Fruit fly (Drosophila melanogaster) whole organism, embryonic: Measurements from ENCODE around the gene CG5087.

Experiments used
- BEAF-32 ChIP-seq: fragments of 200-800 bp; sonication (Bioruptor generic); optimal IDR thresholded peaks from 3 replicates; lab custom pipeline; 2017; ENCODE audit warnings: missing biosample characterization, missing genetic modification characterization, mild to moderate bottlenecking, moderate library complexity, missing genetic modification reagents
- Bgb ChIP-seq: fragments of 200-800 bp; sonication (Bioruptor generic); IDR thresholded peaks from 2 replicates; pipeline ENCODE4 v1.3.6; 2022; ENCODE audit warnings: missing biosample characterization, missing genetic modification characterization; ENCODE audit not compliant: partially characterized antibody
- Blimp-1 ChIP-seq: fragments of 200-800 bp; sonication (Bioruptor generic); optimal IDR thresholded peaks from 3 replicates; lab custom pipeline; 2018; ENCODE audit warnings: missing biosample characterization, missing genetic modification characterization, mild to moderate bottlenecking, moderate library complexity, missing genetic modification reagents
- CG10267 ChIP-seq: fragments of 200-800 bp; sonication (Bioruptor generic); optimal IDR thresholded peaks from 2 replicates; lab custom pipeline; 2018; ENCODE audit warnings: missing biosample characterization, mild to moderate bottlenecking, missing genetic modification characterization, moderate library complexity
- CG10366 ChIP-seq: fragments of 200-800 bp; sonication (Bioruptor generic); IDR thresholded peaks from 2 replicates; pipeline ENCODE4 v1.3.6; 2022; ENCODE audit warnings: missing biosample characterization, missing genetic modification characterization
- CG12104 ChIP-seq: fragments of 200-800 bp; sonication (Bioruptor generic); optimal IDR thresholded peaks from 3 replicates; lab custom pipeline; 2016; ENCODE audit warnings: missing biosample characterization, missing genetic modification characterization
- CG13775 ChIP-seq: fragments of 200-800 bp; sonication (Bioruptor generic); optimal IDR thresholded peaks from 3 replicates; lab custom pipeline; 2017; ENCODE audit warnings: missing biosample characterization, mild to moderate bottlenecking, missing genetic modification characterization
- CG14710 ChIP-seq: fragments of 200-800 bp; sonication (Bioruptor generic); optimal IDR thresholded peaks from 3 replicates; lab custom pipeline; 2019; ENCODE audit warnings: missing biosample characterization, mild to moderate bottlenecking, missing genetic modification characterization, moderate library complexity
- CG14860 ChIP-seq: fragments of 200-800 bp; sonication (Bioruptor generic); IDR thresholded peaks from 3 replicates; pipeline ENCODE4 v1.3.6; 2022; ENCODE audit warnings: missing biosample characterization, missing genetic modification characterization; ENCODE audit not compliant: partially characterized antibody
- CG1647 ChIP-seq: fragments of 200-800 bp; sonication (Bioruptor generic); optimal IDR thresholded peaks from 3 replicates; lab custom pipeline; 2016; ENCODE audit warnings: missing biosample characterization, missing genetic modification characterization
- CG16813 ChIP-seq: fragments of 200-800 bp; sonication (Bioruptor generic); IDR thresholded peaks from 3 replicates; pipeline ENCODE4 v1.3.6; 2022; ENCODE audit warnings: missing biosample characterization, missing genetic modification characterization; ENCODE audit not compliant: partially characterized antibody
- CG16815 ChIP-seq: fragments of 200-800 bp; sonication (Bioruptor generic); optimal IDR thresholded peaks from 3 replicates; lab custom pipeline; 2017; ENCODE audit warnings: missing biosample characterization, mild to moderate bottlenecking, missing genetic modification characterization
- CG17361 ChIP-seq: fragments of 200-800 bp; sonication (Bioruptor generic); IDR thresholded peaks from 3 replicates; pipeline ENCODE4 v1.3.6; 2022; ENCODE audit warnings: missing biosample characterization, missing genetic modification characterization
- CG18476 ChIP-seq: fragments of 200-800 bp; sonication (Bioruptor generic); optimal IDR thresholded peaks from 2 replicates; lab custom pipeline; 2016; ENCODE audit warnings: missing biosample characterization, mild to moderate bottlenecking, missing genetic modification characterization
- CG2712 ChIP-seq: fragments of 200-800 bp; optimal IDR thresholded peaks from 3 replicates; lab custom pipeline; 2019; ENCODE audit warnings: missing biosample characterization, mild to moderate bottlenecking, missing genetic modification characterization, moderate library complexity
- CG33557 ChIP-seq: fragments of 200-800 bp; sonication (Bioruptor generic); optimal IDR thresholded peaks from 2 replicates; lab custom pipeline; 2019; ENCODE audit warnings: missing biosample characterization, mild to moderate bottlenecking, missing genetic modification characterization, moderate library complexity
- CG34224 ChIP-seq: fragments of 200-800 bp; sonication (Bioruptor generic); IDR thresholded peaks from 3 replicates; pipeline ENCODE4 v1.3.6; 2022; ENCODE audit warnings: missing biosample characterization, missing genetic modification characterization; ENCODE audit not compliant: partially characterized antibody
- CG3847 ChIP-seq: fragments of 200-800 bp; sonication (Bioruptor generic); IDR thresholded peaks from 2 replicates; pipeline ENCODE4 v1.3.6; 2022; ENCODE audit warnings: missing biosample characterization, missing genetic modification characterization
- CG6791 ChIP-seq: fragments of 200-800 bp; sonication (Bioruptor generic); IDR thresholded peaks from 3 replicates; pipeline ENCODE4 v1.3.6; 2022; ENCODE audit warnings: missing biosample characterization, missing genetic modification characterization; ENCODE audit not compliant: partially characterized antibody
- CG8924 ChIP-seq: fragments of 200-800 bp; optimal IDR thresholded peaks from 3 replicates; lab custom pipeline; 2019; ENCODE audit warnings: missing biosample characterization, mild to moderate bottlenecking, missing genetic modification characterization, moderate library complexity
- CG9932 ChIP-seq: fragments of 200-800 bp; sonication (Bioruptor generic); IDR thresholded peaks from 2 replicates; pipeline ENCODE4 v1.3.6; 2022; ENCODE audit warnings: missing biosample characterization, missing genetic modification characterization
- D ChIP-seq, 2 experiments: fragments of 200-800 bp in 1 of 2; fragments of >200 bp in 1 of 2; sonication (Bioruptor generic) in 1 of 2; optimal IDR thresholded peaks; 2 replicates in 1 of 2; 3 replicates in 1 of 2; lab custom pipeline; 2017; ENCODE audit warnings: mild to moderate bottlenecking in 1 of 2, missing biosample characterization in 1 of 2, missing genetic modification characterization in 1 of 2, missing genetic modification reagents in 1 of 2
- Dbx ChIP-seq: fragments of 200-800 bp; sonication (Bioruptor generic); IDR thresholded peaks from 3 replicates; pipeline ENCODE4 v1.3.6; 2022; ENCODE audit warnings: missing biosample characterization, missing genetic modification characterization
- Dek ChIP-seq: fragments of 200-800 bp; sonication (Bioruptor generic); optimal IDR thresholded peaks from 3 replicates; lab custom pipeline; 2019; ENCODE audit warnings: missing biosample characterization, mild to moderate bottlenecking, missing genetic modification characterization, moderate library complexity
- Dp ChIP-seq: fragments of 200-800 bp; sonication (Bioruptor generic); optimal IDR thresholded peaks from 2 replicates; lab custom pipeline; 2018; ENCODE audit warnings: missing biosample characterization, mild to moderate bottlenecking, missing genetic modification characterization, moderate library complexity
- Fer2 ChIP-seq: fragments of 200-800 bp; sonication (Bioruptor generic); optimal IDR thresholded peaks from 2 replicates; lab custom pipeline; 2018; ENCODE audit warnings: missing biosample characterization, mild to moderate bottlenecking, missing genetic modification characterization, moderate library complexity
- Mes4 ChIP-seq: fragments of 200-800 bp; sonication (Bioruptor generic); optimal IDR thresholded peaks from 2 replicates; lab custom pipeline; 2016; ENCODE audit warnings: missing biosample characterization, missing genetic modification characterization
- Nf-YC ChIP-seq: fragments of 200-800 bp; optimal IDR thresholded peaks from 3 replicates; lab custom pipeline; 2019; ENCODE audit warnings: missing biosample characterization, mild to moderate bottlenecking, missing genetic modification characterization, moderate library complexity
- Optix ChIP-seq: fragments of 200-800 bp; sonication (Bioruptor generic); IDR thresholded peaks from 3 replicates; pipeline ENCODE4 v1.3.6; 2022; ENCODE audit warnings: missing biosample characterization, missing genetic modification characterization
- Spps ChIP-seq: fragments of 200-800 bp; sonication (Bioruptor generic); optimal IDR thresholded peaks from 2 replicates; lab custom pipeline; 2018; ENCODE audit warnings: missing biosample characterization, mild to moderate bottlenecking, missing genetic modification characterization
- Ssrp ChIP-seq: fragments of 200-800 bp; sonication (Bioruptor generic); optimal IDR thresholded peaks from 2 replicates; lab custom pipeline; 2018; ENCODE audit warnings: missing biosample characterization, mild to moderate bottlenecking, missing genetic modification characterization, moderate library complexity
- az2 ChIP-seq: fragments of 200-800 bp; sonication (Bioruptor generic); optimal IDR thresholded peaks from 3 replicates; lab custom pipeline; 2016; ENCODE audit warnings: missing biosample characterization, missing genetic modification characterization
- btn ChIP-seq: fragments of 200-800 bp; sonication (Bioruptor generic); optimal IDR thresholded peaks from 2 replicates; lab custom pipeline; 2016; ENCODE audit warnings: missing biosample characterization, missing genetic modification characterization
- disco-r ChIP-seq: fragments of 200-800 bp; sonication (Bioruptor generic); optimal IDR thresholded peaks from 2 replicates; lab custom pipeline; 2016; ENCODE audit warnings: missing biosample characterization, missing genetic modification characterization
- dmrt11E ChIP-seq: fragments of 200-800 bp; sonication (Bioruptor generic); optimal IDR thresholded peaks from 3 replicates; lab custom pipeline; 2018; ENCODE audit warnings: missing biosample characterization, mild to moderate bottlenecking, missing genetic modification characterization, moderate library complexity
- esg ChIP-seq: fragments of 200-800 bp; sonication (Bioruptor generic); conservative IDR thresholded peaks from 2 replicates; pipeline ENCODE4 v1.3.6; 2022; ENCODE audit warnings: missing biosample characterization, missing genetic modification characterization
- eyg ChIP-seq: fragments of 200-800 bp; sonication (Bioruptor generic); optimal IDR thresholded peaks from 3 replicates; lab custom pipeline; 2016; ENCODE audit warnings: missing biosample characterization, missing genetic modification characterization
- inv ChIP-seq: fragments of 200-800 bp; sonication (Bioruptor generic); IDR thresholded peaks from 2 replicates; pipeline ENCODE4 v1.3.6; 2022; ENCODE audit warnings: missing biosample characterization, missing genetic modification characterization; ENCODE audit not compliant: partially characterized antibody
- mld ChIP-seq: fragments of 200-800 bp; sonication (Bioruptor generic); IDR thresholded peaks from 3 replicates; pipeline ENCODE4 v1.3.6; 2022; ENCODE audit warnings: missing biosample characterization, missing genetic modification characterization; ENCODE audit not compliant: partially characterized antibody
- nerfin-1 ChIP-seq: fragments of 200-800 bp; sonication (Bioruptor generic); optimal IDR thresholded peaks from 3 replicates; lab custom pipeline; 2019; ENCODE audit warnings: missing biosample characterization, mild to moderate bottlenecking, missing genetic modification characterization, moderate library complexity
- psq ChIP-seq: fragments of 200-800 bp; sonication (Bioruptor generic); optimal IDR thresholded peaks from 2 replicates; lab custom pipeline; 2017; ENCODE audit warnings: missing biosample characterization, missing genetic modification characterization
- pum ChIP-seq: fragments of 200-800 bp; sonication (Bioruptor generic); optimal IDR thresholded peaks from 2 replicates; lab custom pipeline; 2016; ENCODE audit warnings: missing biosample characterization, missing genetic modification characterization
- scrt ChIP-seq: fragments of 200-800 bp; sonication (Bioruptor generic); optimal IDR thresholded peaks from 2 replicates; lab custom pipeline; 2018; ENCODE audit warnings: missing biosample characterization, mild to moderate bottlenecking, missing genetic modification characterization, moderate library complexity
- slp2 ChIP-seq: fragments of 200-800 bp; sonication (Bioruptor generic); optimal IDR thresholded peaks from 2 replicates; lab custom pipeline; 2016; ENCODE audit warnings: missing biosample characterization, missing genetic modification characterization
- sug ChIP-seq: fragments of 200-800 bp; optimal IDR thresholded peaks from 2 replicates; lab custom pipeline; 2019; ENCODE audit warnings: missing biosample characterization, mild to moderate bottlenecking, missing genetic modification characterization, moderate library complexity
- zfh2 ChIP-seq: fragments of 200-800 bp; sonication (Bioruptor generic); optimal IDR thresholded peaks from 2 replicates; lab custom pipeline; 2016; ENCODE audit warnings: missing biosample characterization, missing genetic modification characterization

Gene CG5087

dm6 chr3L:8974478-8975477 is 23.2 kb upstream of the CG5087 start, which contains the start of the genes pix and Srp68:
Gene pix (minus strand): TSS chr3L:8974765.
Gene Srp68 (plus strand): TSS chr3L:8975046.
- TF ChIP-seq D (optimal IDR thresholded peaks at IDR 0.05; lab: Kevin White, UChicago) (no peak), D (GFP tag; optimal IDR thresholded peaks at IDR 0.05; lab: Kevin White, UChicago) (peak; percentile 24), Fer2 (tag; lab: Kevin White, UChicago) (peak; percentile 59), CG14710 (tag; lab: Kevin White, UChicago) (peak; percentile 87), CG17361 (GFP tag; lab: Robert Waterston, UW) (peak; percentile 88), zfh2 (peak; percentile 55), psq (GFP tag; lab: Kevin White, UChicago) (peak; percentile 3), CG16815 (peak; percentile 47), inv (GFP tag; lab: Robert Waterston, UW) (peak; percentile 86), Bgb (GFP tag; lab: Robert Waterston, UW) (peak; percentile 47; the same call in 1 of the 2 replicates), Dek (tag; lab: Kevin White, UChicago) (peak; percentile 60), CG8924 (tag; lab: Kevin White, UChicago) (peak; percentile 75), dmrt11E (tag; lab: Kevin White, UChicago) (peak; percentile 61), sug (tag; lab: Kevin White, UChicago) (peak; percentile 79), mld (peak; percentile 54; the same call in 1 of the 3 replicates), Blimp-1 (GFP tag; lab: Kevin White, UChicago) (peak; percentile 76), CG34224 (GFP tag; lab: Robert Waterston, UW) (peak; percentile 80), CG3847 (GFP tag; lab: Robert Waterston, UW) (peak; percentile 77), scrt (peak; percentile 48), CG13775 (peak; percentile 70), disco-r (peak; percentile 7), Mes4 (peak; percentile 1), slp2 (GFP tag; lab: Kevin White, UChicago) (peak; percentile 28), az2 (GFP tag; lab: Kevin White, UChicago) (peak; percentile 48), CG2712 (tag; lab: Kevin White, UChicago) (peak; percentile 82), CG1647 (GFP tag; lab: Kevin White, UChicago) (peak; percentile 40), Dp (peak; percentile 23), Dbx (GFP tag; lab: Robert Waterston, UW) (peak; percentile 67; the same call in 1 of the 3 replicates), Spps (tag; lab: Kevin White, UChicago) (peak; percentile 13), CG14860 (GFP tag; lab: Robert Waterston, UW) (peak; percentile 80), Ssrp (peak; percentile 34), CG6791 (GFP tag; lab: Robert Waterston, UW) (0 out of 3 replicates have a peak, but pooled peaks have one; percentile 33), CG33557 (peak; percentile 75), CG10366 (GFP tag; lab: Robert Waterston, UW) (peak; percentile 37; the same call in 1 of the 2 replicates), Optix (GFP tag; lab: Robert Waterston, UW) (no peak), CG10267 (tag; lab: Kevin White, UChicago) (peak; percentile 99), CG9932 (GFP tag; lab: Robert Waterston, UW) (peak; percentile 77), Nf-YC (tag; lab: Kevin White, UChicago) (peak; percentile 73), eyg (GFP tag; lab: Kevin White, UChicago) (no peak), BEAF-32 (GFP tag; lab: Kevin White, UChicago) (peak; percentile 97), pum (peak; percentile 9), CG16813 (GFP tag; lab: Robert Waterston, UW) (peak; percentile 88), nerfin-1 (tag; lab: Kevin White, UChicago) (peak; percentile 63), btn (no peak), CG12104 (GFP tag; lab: Kevin White, UChicago) (peak; percentile 58), esg (no peak), CG18476 (peak; percentile 40)
